Fruit fly (Drosophila melanogaster): ENCODE results near the gene CG13622.

dm6 chr3R:24523578-24523977 lies at the start of gene CG13622:
- TF ChIP-seq CG9139 (GFP tag; optimal IDR thresholded peaks at IDR 0.05), result no peak
- no peak for TF ChIP-seq achi (GFP tag; optimal IDR thresholded peaks at IDR 0.05)
- no peak for TF ChIP-seq CG8319 (GFP tag; optimal IDR thresholded peaks at IDR 0.05)
- TF ChIP-seq OdsH (GFP tag; optimal IDR thresholded peaks at IDR 0.05), result no peak
- no peak for TF ChIP-seq Eip93F (GFP tag; optimal IDR thresholded peaks at IDR 0.05)
- no peak for TF ChIP-seq eg (GFP tag; IDR thresholded peaks at IDR 0.05)
